Worm (Caenorhabditis elegans) whole organism, early embryonic: ENCODE measurements around the gene srh-32.

ENCODE experiments used
- ama-1 ChIP-seq: fragments of 150-350 bp; optimal IDR thresholded peaks from 2 replicates; lab custom pipeline; 2014
- pes-1 ChIP-seq: fragments of 200-800 bp; sonication (Bioruptor generic); IDR thresholded peaks from 2 replicates; pipeline ENCODE4 v1.3.6; 2022; ENCODE audit warnings: missing genetic modification reagents, missing genetic modification characterization, missing compliant biosample characterization
- scrt-1 ChIP-seq: fragments of 200-800 bp; sonication (Bioruptor generic); IDR thresholded peaks from 2 replicates; pipeline ENCODE4 v1.3.6; 2022; ENCODE audit warnings: missing genetic modification characterization, missing compliant biosample characterization
- sea-1 ChIP-seq: fragments of 200-800 bp; sonication (Bioruptor generic); conservative IDR thresholded peaks from 2 replicates; pipeline ENCODE4 v1.3.6; 2022; ENCODE audit warnings: missing genetic modification characterization, missing compliant biosample characterization
- tbx-11 ChIP-seq: fragments of 200-800 bp; sonication (Bioruptor generic); IDR thresholded peaks from 2 replicates; pipeline ENCODE4 v1.3.6; 2022; ENCODE audit warnings: missing genetic modification characterization, missing compliant biosample characterization

- no peak for TF ChIP-seq ama-1
- TF ChIP-seq sea-1 (GFP tag; lab: Robert Waterston, UW): no peak
- no peak for TF ChIP-seq tbx-11 (GFP tag; lab: Robert Waterston, UW)
- TF ChIP-seq pes-1 (GFP tag; lab: Robert Waterston, UW): no peak
- TF ChIP-seq scrt-1 (GFP tag; lab: Robert Waterston, UW): no peak
These were observed 42.8 kb downstream of the srh-32 start for ce11 chrV:17743802-17744201.
